Fruit fly (Drosophila melanogaster): ENCODE results near the gene mRpS34.
A peak's percentile ranks its signal among the peaks of the same experiment; 100 is the strongest.

Gene mRpS34

DNA sequence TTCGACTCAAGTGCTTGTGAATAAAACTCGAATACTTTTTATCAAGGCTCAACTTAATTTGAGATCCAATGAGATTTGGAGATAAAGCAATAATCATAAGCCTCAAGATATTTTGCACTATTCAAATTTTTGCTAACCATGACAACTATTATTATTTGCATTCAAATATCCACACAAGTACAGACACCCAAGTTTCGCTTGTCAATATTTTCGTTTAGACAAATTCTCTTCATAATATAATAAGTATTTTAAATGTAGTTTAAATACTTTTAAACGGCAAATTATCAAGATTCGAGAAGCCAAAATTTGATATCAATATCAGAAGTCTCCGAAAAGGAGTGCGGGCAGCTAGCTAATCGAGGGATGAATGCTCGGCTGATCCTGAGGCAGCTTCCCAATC lies 18.4 kb upstream of the mRpS34 start, which contains the start of gene CG33061:
Gene CG33061, plus strand, starts transcription at position 301 of the 400 bp plus-strand sequence.
- no peak for TF ChIP-seq noc (tag; optimal IDR thresholded peaks at IDR 0.05)

DNA sequence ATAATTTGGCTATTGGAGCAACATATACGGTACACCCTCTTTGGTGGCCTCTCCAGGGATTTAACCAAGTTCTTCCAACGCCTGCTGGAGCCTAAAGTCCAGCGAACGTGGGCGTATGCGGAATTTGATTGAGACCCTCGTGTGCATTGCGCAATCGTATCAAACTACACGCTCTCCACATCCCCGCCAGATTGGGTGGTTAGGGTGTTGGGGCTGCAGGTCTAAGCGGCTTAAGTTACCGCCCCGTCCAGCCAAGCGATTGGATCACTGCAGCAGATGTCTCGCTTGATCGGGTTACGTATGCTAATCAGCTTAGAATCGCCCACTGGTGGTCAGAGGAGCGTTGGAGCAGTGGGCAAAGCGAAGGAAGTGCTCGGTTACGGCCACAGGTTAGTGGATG lies 17.1 kb upstream of the mRpS34 start, which contains the start of gene CG33060:
Gene CG33060, plus strand, starts transcription at position 301 of the 400 bp plus-strand sequence.
- no peak for TF ChIP-seq noc (tag; optimal IDR thresholded peaks at IDR 0.05)

- TF ChIP-seq noc (tag; optimal IDR thresholded peaks at IDR 0.05), result no peak
Observed at dm6 chr3L:16331633-16332032, 16.2 kb upstream of the mRpS34 start, which contains the start of gene retinin. TSS of gene retinin (plus strand) at chr3L:16331933.

dm6 chr3L:16333013-16333412 lies 14.9 kb upstream of the mRpS34 start, which contains the start of gene CG13056:
TSS of gene CG13056 (plus strand) at chr3L:16333313.
- no peak for TF ChIP-seq noc (tag; optimal IDR thresholded peaks at IDR 0.05)

DNA sequence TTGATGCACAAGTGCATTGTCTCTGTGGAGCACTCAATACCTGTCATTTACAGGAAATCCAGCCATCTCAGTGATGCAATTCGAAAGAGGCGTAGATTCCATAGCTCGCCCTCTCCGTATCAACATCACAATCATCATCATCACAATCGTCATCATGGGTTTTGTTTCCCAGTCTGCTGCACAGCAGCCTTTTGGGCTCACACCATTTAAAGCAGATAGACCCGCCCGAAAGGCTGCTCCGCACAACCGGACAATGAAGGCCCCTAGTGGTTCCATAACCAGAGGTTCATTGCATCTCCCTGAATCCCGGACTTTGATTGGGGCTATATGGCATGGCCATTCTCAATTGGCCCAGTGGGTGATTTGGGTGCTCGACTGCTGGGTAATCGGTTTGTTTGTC lies 13.0 kb upstream of the mRpS34 start:
- no peak for TF ChIP-seq noc (tag; optimal IDR thresholded peaks at IDR 0.05)

- TF ChIP-seq noc (tag; optimal IDR thresholded peaks at IDR 0.05), result no peak
Observed at dm6 chr3L:16337739-16338138, 10.1 kb upstream of the mRpS34 start.

DNA sequence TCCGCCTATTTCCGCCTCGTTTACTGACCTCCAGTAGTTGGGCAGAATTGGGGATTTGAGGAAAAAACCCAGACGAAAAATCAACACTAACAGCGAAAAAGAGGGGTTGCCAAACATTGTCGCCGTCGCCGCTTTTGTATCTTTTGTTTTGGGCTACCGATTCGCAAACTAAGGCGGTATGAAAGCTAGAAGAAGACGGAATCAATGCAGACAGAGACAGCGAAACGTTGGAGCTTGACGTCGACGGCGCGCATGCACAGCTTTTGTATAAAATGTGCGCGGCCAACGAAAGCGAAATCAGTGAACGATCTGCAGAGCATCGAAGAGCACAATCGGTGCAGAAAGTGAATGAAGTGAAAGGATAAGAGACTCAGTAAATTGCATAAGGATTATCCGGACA lies 9.2 kb upstream of the mRpS34 start, which contains the start of gene CG4998:
Gene CG4998, plus strand, starts transcription at position 301 of the 400 bp plus-strand sequence.
- no peak for TF ChIP-seq noc (tag; optimal IDR thresholded peaks at IDR 0.05)

- TF ChIP-seq noc (tag; optimal IDR thresholded peaks at IDR 0.05), result no peak
Observed at dm6 chr3L:16339463-16339862, 8.4 kb upstream of the mRpS34 start.

- TF ChIP-seq noc (tag; optimal IDR thresholded peaks at IDR 0.05), result no peak
Observed at dm6 chr3L:16339873-16340272, 8.0 kb upstream of the mRpS34 start.

dm6 chr3L:16346023-16346422 lies 1.9 kb upstream of the mRpS34 start, which contains the start of gene CG33257:
TSS of gene CG33257 (plus strand) at chr3L:16346323.
- TF ChIP-seq noc (tag; optimal IDR thresholded peaks at IDR 0.05), result no peak

DNA sequence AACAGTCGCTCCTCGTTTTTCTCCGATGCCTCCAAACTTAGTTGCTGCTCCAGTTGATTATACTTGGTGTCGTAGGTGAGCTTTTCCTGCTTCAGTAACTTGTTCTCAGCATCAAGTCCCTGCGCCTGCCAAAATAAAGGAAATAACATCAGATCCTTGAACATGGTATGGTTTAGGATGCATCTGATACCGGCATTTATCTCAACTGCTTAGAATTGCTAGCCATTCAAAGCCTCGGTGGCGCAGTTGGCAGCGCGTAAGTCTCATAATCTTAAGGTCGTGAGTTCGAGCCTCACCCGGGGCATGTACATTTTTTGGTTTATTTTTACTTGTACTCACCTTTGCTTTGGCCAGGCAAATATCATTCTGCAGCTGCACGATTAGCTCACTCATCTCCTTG lies 1.8 kb downstream of the mRpS34 start:
- no peak for TF ChIP-seq noc (tag; optimal IDR thresholded peaks at IDR 0.05)

- TF ChIP-seq noc (tag; optimal IDR thresholded peaks at IDR 0.05), result no peak
Observed at dm6 chr3L:16351770-16352429, 4.0 kb downstream of the mRpS34 start, which contains the start of the genes Golgin104 and Tcs3. TSS of gene Golgin104 (minus strand) at chr3L:16351951. TSS of gene Tcs3 (plus strand) at chr3L:16351991.

DNA sequence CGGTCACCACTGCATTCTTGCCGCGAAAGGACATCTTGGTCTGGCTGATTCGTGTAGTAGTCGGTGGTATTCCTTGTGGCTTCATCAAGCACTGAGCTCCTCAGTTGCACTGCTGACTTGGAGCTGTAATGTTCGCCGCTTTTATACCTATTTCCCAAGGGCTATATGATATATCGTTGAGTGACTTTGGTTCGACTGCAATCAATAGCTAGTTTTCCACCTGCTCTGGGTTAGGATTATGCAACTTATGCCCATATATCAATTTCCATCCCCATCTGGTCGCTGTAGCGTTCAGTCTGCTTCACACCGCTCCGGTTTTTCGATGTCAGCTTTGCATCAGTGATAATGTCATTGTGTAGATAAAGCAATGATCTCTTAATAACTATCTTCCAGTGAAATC lies 6.3 kb downstream of the mRpS34 start, which contains the start of gene Pdh:
Gene Pdh, minus strand, starts transcription at position 101 of the 400 bp plus-strand sequence.
- no peak for TF ChIP-seq noc (tag; optimal IDR thresholded peaks at IDR 0.05)

- TF ChIP-seq noc (tag; optimal IDR thresholded peaks at IDR 0.05), result peak; percentile 17
Observed at dm6 chr3L:16356171-16356765, 8.4 kb downstream of the mRpS34 start.

DNA sequence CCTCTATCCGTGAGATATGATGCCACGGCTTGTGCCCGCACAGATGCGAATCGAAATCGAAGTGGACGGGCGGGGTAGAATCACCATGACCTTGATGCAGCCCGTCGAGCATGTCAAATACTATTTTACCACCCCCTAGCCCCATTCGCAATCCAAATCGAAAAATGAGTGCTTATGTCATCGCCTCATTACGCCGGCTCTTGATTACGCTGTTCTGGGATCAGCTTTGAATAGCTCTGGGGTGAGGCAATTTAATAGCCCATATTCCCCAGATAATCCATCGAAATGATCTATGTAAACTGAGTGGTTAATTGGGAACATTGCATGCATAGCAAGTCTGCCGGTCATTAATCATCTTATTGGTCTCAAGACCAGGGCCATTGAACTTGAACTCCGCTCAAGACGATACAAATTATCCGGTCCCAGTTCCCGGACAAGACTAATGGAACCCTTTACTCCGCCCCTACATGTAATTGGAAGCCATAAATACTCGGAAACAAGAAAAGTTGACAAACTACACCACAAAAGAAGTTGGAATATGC lies 9.4 kb downstream of the mRpS34 start:
- TF ChIP-seq noc (tag; optimal IDR thresholded peaks at IDR 0.05), result no peak

dm6 chr3L:16357860-16358259 lies 10.0 kb downstream of the mRpS34 start:
- TF ChIP-seq noc (tag; optimal IDR thresholded peaks at IDR 0.05), result no peak
